Worm (Caenorhabditis elegans) whole organism, L2 larva: ENCODE data around the gene mps-4.

Experiments
- C34F6.9 ChIP-seq: fragments of 150-350 bp; optimal IDR thresholded peaks from 2 replicates; lab custom pipeline; 2014; ENCODE audit warnings: missing biosample characterization, missing genetic modification characterization
- F13H6.1 ChIP-seq: sonication (generic microtip); optimal IDR thresholded peaks from 2 replicates; lab custom pipeline; 2016; ENCODE audit warnings: missing genetic modification characterization, missing compliant biosample characterization
- R02D3.7 ChIP-seq: fragments of 150-350 bp; optimal IDR thresholded peaks from 2 replicates; lab custom pipeline; 2014; ENCODE audit warnings: missing biosample characterization, missing genetic modification characterization
- ZK546.5 ChIP-seq: sonication (generic microtip); optimal IDR thresholded peaks from 2 replicates; lab custom pipeline; 2017; ENCODE audit warnings: missing biosample characterization, missing genetic modification characterization
- alr-1 ChIP-seq: fragments of 150-350 bp; optimal IDR thresholded peaks from 2 replicates; lab custom pipeline; 2014; ENCODE audit warnings: missing biosample characterization, missing genetic modification characterization
- aly-2 ChIP-seq: fragments of 150-350 bp; optimal IDR thresholded peaks from 2 replicates; lab custom pipeline; 2014; ENCODE audit warnings: missing biosample characterization, missing genetic modification characterization
- ama-1 ChIP-seq: fragments of 150-350 bp; optimal IDR thresholded peaks from 2 replicates; lab custom pipeline; 2018; ENCODE audit warnings: inconsistent platforms
- blmp-1 ChIP-seq: sonication (generic microtip); optimal IDR thresholded peaks from 2 replicates; lab custom pipeline; 2017; ENCODE audit warnings: missing genetic modification characterization, mild to moderate bottlenecking, missing compliant biosample characterization, antibody characterized with exemption, moderate library complexity; ENCODE audit not compliant: insufficient read depth
- ceh-16 ChIP-seq: fragments of 150-350 bp; optimal IDR thresholded peaks from 2 replicates; lab custom pipeline; 2014; ENCODE audit warnings: missing biosample characterization, missing genetic modification characterization
- ceh-82 ChIP-seq: fragments of 150-350 bp; optimal IDR thresholded peaks from 2 replicates; lab custom pipeline; 2014; ENCODE audit warnings: missing biosample characterization, missing genetic modification characterization
- crh-2 ChIP-seq: sonication (generic microtip); optimal IDR thresholded peaks from 2 replicates; lab custom pipeline; 2017; ENCODE audit warnings: missing biosample characterization, missing genetic modification characterization
- dmd-4 ChIP-seq: sonication (generic microtip); optimal IDR thresholded peaks from 2 replicates; lab custom pipeline; 2017; ENCODE audit warnings: missing biosample characterization, missing genetic modification characterization
- egl-27 ChIP-seq: sonication (generic microtip); optimal IDR thresholded peaks from 3 replicates; lab custom pipeline; 2017; ENCODE audit warnings: missing biosample characterization, missing genetic modification reagents, missing genetic modification characterization
- elt-1 ChIP-seq: fragments of 150-350 bp; optimal IDR thresholded peaks from 2 replicates; lab custom pipeline; 2014; ENCODE audit warnings: missing biosample characterization, missing genetic modification characterization
- elt-3 ChIP-seq: sonication (generic microtip); optimal IDR thresholded peaks from 2 replicates; lab custom pipeline; 2017; ENCODE audit warnings: missing biosample characterization, missing genetic modification characterization
- fos-1 ChIP-seq: fragments of 150-350 bp; optimal IDR thresholded peaks from 2 replicates; lab custom pipeline; 2014; ENCODE audit warnings: missing biosample characterization, missing genetic modification characterization
- lin-11 ChIP-seq: fragments of 150-350 bp; sonication (generic microtip); optimal IDR thresholded peaks from 2 replicates; lab custom pipeline; 2014; ENCODE audit warnings: missing biosample characterization, missing genetic modification characterization, inconsistent platforms, mixed read lengths
- lin-13 ChIP-seq: fragments of 150-350 bp; optimal IDR thresholded peaks from 2 replicates; lab custom pipeline; 2014; ENCODE audit warnings: missing biosample characterization, missing genetic modification reagents, missing genetic modification characterization
- lin-39 ChIP-seq: fragments of 150-350 bp; optimal IDR thresholded peaks from 2 replicates; lab custom pipeline; 2014; ENCODE audit warnings: missing biosample characterization, missing genetic modification reagents, missing genetic modification characterization
- lsy-2 ChIP-seq, 2 experiments: fragments of 150-350 bp in 1 of 2; sonication (generic microtip) in 1 of 2; optimal IDR thresholded peaks; 2 replicates each; lab custom pipeline; 2014 to 2017; ENCODE audit warnings: missing biosample characterization in 2 of 2, missing genetic modification characterization in 2 of 2
- mab-5 ChIP-seq: fragments of 150-350 bp; optimal IDR thresholded peaks from 2 replicates; lab custom pipeline; 2014; ENCODE audit warnings: missing biosample characterization, missing genetic modification characterization
- mdl-1 ChIP-seq, 2 experiments: fragments of 150-350 bp in 1 of 2; sonication (generic microtip) in 1 of 2; optimal IDR thresholded peaks; 2 replicates each; lab custom pipeline; 2017; ENCODE audit warnings: missing biosample characterization in 2 of 2, missing genetic modification characterization in 2 of 2
- nhr-12 ChIP-seq: fragments of 150-350 bp; optimal IDR thresholded peaks from 2 replicates; lab custom pipeline; 2014; ENCODE audit warnings: missing biosample characterization, missing genetic modification characterization
- nhr-129 ChIP-seq: fragments of 150-350 bp; optimal IDR thresholded peaks from 2 replicates; lab custom pipeline; 2014; ENCODE audit warnings: missing biosample characterization, missing genetic modification characterization
- nhr-21 ChIP-seq: fragments of 150-350 bp; optimal IDR thresholded peaks from 2 replicates; lab custom pipeline; 2014; ENCODE audit warnings: missing biosample characterization, missing genetic modification characterization
- nhr-23 ChIP-seq: fragments of 150-350 bp; optimal IDR thresholded peaks from 2 replicates; lab custom pipeline; 2014; ENCODE audit warnings: missing biosample characterization, missing genetic modification reagents, missing genetic modification characterization
- nhr-237 ChIP-seq: fragments of 150-350 bp; optimal IDR thresholded peaks from 2 replicates; lab custom pipeline; 2014; ENCODE audit warnings: missing biosample characterization, missing genetic modification characterization
- nhr-25 ChIP-seq: fragments of 150-350 bp; sonication (generic microtip); optimal IDR thresholded peaks from 3 replicates; lab custom pipeline; 2014; ENCODE audit warnings: missing biosample characterization, missing genetic modification characterization
- nhr-6 ChIP-seq: fragments of 150-350 bp; optimal IDR thresholded peaks from 2 replicates; lab custom pipeline; 2014; ENCODE audit warnings: missing biosample characterization, missing genetic modification characterization
- nhr-77 ChIP-seq: fragments of 150-350 bp; optimal IDR thresholded peaks from 2 replicates; lab custom pipeline; 2014; ENCODE audit warnings: missing biosample characterization, missing genetic modification characterization
- sem-4 ChIP-seq: fragments of 150-350 bp; optimal IDR thresholded peaks from 2 replicates; lab custom pipeline; 2014; ENCODE audit warnings: missing biosample characterization, missing genetic modification reagents, missing genetic modification characterization
- sma-3 ChIP-seq: sonication (generic microtip); optimal IDR thresholded peaks from 2 replicates; lab custom pipeline; 2016; ENCODE audit warnings: missing genetic modification reagents, missing genetic modification characterization, missing compliant biosample characterization
- sma-9 ChIP-seq, 2 experiments: fragments of 150-350 bp in 1 of 2; sonication (generic microtip) in 1 of 2; optimal IDR thresholded peaks; 2 replicates each; lab custom pipeline; 2014 to 2016; ENCODE audit warnings: missing genetic modification characterization in 2 of 2, mild to moderate bottlenecking in 1 of 2, missing biosample characterization in 1 of 2, missing compliant biosample characterization in 1 of 2, missing genetic modification reagents in 1 of 2, moderate library complexity in 1 of 2
- snpc-4 ChIP-seq: fragments of 150-350 bp; optimal IDR thresholded peaks from 2 replicates; lab custom pipeline; 2014; ENCODE audit warnings: missing biosample characterization, missing genetic modification characterization
- unc-39 ChIP-seq: fragments of 150-350 bp; optimal IDR thresholded peaks from 2 replicates; lab custom pipeline; 2014; ENCODE audit warnings: missing biosample characterization, missing genetic modification characterization
- unc-55 ChIP-seq: fragments of 150-350 bp; sonication (generic microtip); optimal IDR thresholded peaks from 3 replicates; lab custom pipeline; 2014; ENCODE audit warnings: missing biosample characterization, missing genetic modification reagents, missing genetic modification characterization
- zag-1 ChIP-seq: fragments of 150-350 bp; optimal IDR thresholded peaks from 2 replicates; lab custom pipeline; 2014; ENCODE audit warnings: missing biosample characterization, missing genetic modification characterization
- ztf-11 ChIP-seq: sonication (generic microtip); optimal IDR thresholded peaks from 2 replicates; lab custom pipeline; 2017; ENCODE audit warnings: missing biosample characterization, missing genetic modification characterization

The mps-4 gene

DNA sequence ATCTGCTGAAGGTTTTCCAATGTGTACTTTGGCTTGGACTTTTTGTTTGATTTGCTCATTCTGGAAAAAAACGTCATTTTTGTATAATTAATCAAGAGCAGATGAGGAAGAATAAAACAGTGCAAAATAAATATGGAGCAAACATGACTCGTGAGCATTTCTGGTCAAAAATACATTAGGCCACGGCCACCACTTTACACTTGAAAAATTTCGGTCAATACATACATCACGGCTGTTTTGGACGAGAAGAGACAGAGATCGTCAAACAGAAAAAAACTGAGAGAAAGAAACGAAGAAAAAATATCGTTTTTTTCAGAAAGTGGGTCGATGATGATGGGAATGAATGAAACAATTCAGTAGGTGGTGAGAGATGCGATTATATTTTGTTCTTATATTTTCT lies 3.3 kb downstream of the mps-4 start, which contains the start of the genes F09G8.7 and crn-7:
Gene F09G8.7 (minus strand): TSS at position 60 of the 400 bp plus-strand sequence.
Gene crn-7 (plus strand): TSS at position 236 of the 400 bp plus-strand sequence.
- TF ChIP-seq dmd-4: no peak
- no peak for TF ChIP-seq mab-5 (tag; lab: Kevin White, UChicago)
- TF ChIP-seq ama-1 (lab: Kevin White, UChicago): no peak
- no peak for TF ChIP-seq crh-2
- no peak for TF ChIP-seq nhr-6 (tag; lab: Kevin White, UChicago)
- TF ChIP-seq aly-2: no peak
- TF ChIP-seq nhr-12 (tag; lab: Kevin White, UChicago): no peak
- TF ChIP-seq nhr-77 (tag; lab: Kevin White, UChicago): no peak
- peak; percentile 8 for TF ChIP-seq unc-55 (GFP tag; lab: Kevin White, UChicago)
- TF ChIP-seq nhr-129: peak; percentile 51
- TF ChIP-seq egl-27 (tag; lab: Kevin White, UChicago): no peak
- TF ChIP-seq F13H6.1 (tag; lab: Kevin White, UChicago): no peak
- no peak for TF ChIP-seq ZK546.5 (tag; lab: Kevin White, UChicago)
- TF ChIP-seq lin-13 (GFP tag; lab: Kevin White, UChicago): no peak
- TF ChIP-seq fos-1 (tag; lab: Kevin White, UChicago): peak; percentile 20
- TF ChIP-seq blmp-1 (tag; lab: Kevin White, UChicago): no peak
- TF ChIP-seq sem-4 (tag; lab: Kevin White, UChicago): no peak
- TF ChIP-seq lin-39 (tag; lab: Kevin White, UChicago): no peak
- peak; percentile 64 for TF ChIP-seq C34F6.9 (tag; lab: Kevin White, UChicago)
- TF ChIP-seq alr-1 (tag; lab: Kevin White, UChicago): no peak
- no peak for TF ChIP-seq ztf-11 (tag; lab: Kevin White, UChicago)
- TF ChIP-seq sma-3 (GFP tag; lab: Kevin White, UChicago): no peak
- TF ChIP-seq mdl-1 (tag; optimal IDR thresholded peaks at IDR 0.05; lab: Kevin White, UChicago): no peak
- TF ChIP-seq snpc-4 (tag; lab: Kevin White, UChicago): no peak
- no peak for TF ChIP-seq lin-11 (tag; lab: Kevin White, UChicago)
- TF ChIP-seq elt-1: no peak
- no peak for TF ChIP-seq zag-1 (tag; lab: Kevin White, UChicago)
- TF ChIP-seq unc-39 (tag; lab: Kevin White, UChicago): no peak
- TF ChIP-seq nhr-25: no peak
- TF ChIP-seq lsy-2 (tag; optimal IDR thresholded peaks at IDR 0.05; lab: Kevin White, UChicago): peak in 1 of 2 experiments; percentile 47
- TF ChIP-seq nhr-237: no peak
- no peak for TF ChIP-seq elt-3 (tag; lab: Kevin White, UChicago)
- no peak for TF ChIP-seq ceh-82 (tag; lab: Kevin White, UChicago)
- TF ChIP-seq sma-9 (GFP tag; optimal IDR thresholded peaks at IDR 0.05; lab: Kevin White, UChicago): no peak
- no peak for TF ChIP-seq sma-9 (tag; optimal IDR thresholded peaks at IDR 0.05; lab: Kevin White, UChicago)
- no peak for TF ChIP-seq R02D3.7 (tag; lab: Kevin White, UChicago)
- TF ChIP-seq, all 48 proteins: peak for 5

DNA sequence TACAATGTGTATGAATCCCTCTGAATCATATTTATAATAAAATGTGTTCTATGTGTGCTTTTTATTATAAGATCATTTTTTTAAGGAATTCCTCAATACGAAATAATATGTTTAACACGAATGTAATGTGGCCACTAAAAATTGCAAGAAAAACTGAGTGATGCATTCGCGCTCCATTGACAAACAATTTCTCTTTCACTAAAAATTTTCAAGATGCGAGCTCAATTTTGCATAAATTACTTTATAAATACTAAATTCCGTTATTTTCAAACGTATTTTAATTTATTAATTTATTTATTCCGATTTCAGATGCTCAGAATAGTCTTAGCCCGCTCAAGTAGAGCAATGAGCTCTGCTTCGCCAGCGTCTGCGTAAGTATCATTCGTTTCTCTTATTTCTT lies 5.8 kb downstream of the mps-4 start, which contains the start of gene mrps-9:
Gene mrps-9 (plus strand): TSS at position 310 of the 400 bp plus-strand sequence.
- TF ChIP-seq unc-55 (GFP tag; lab: Kevin White, UChicago) (peak; percentile 53), crh-2 (peak; percentile 8), sma-9 (GFP tag; optimal IDR thresholded peaks at IDR 0.05; lab: Kevin White, UChicago) (no peak), sma-9 (tag; optimal IDR thresholded peaks at IDR 0.05; lab: Kevin White, UChicago) (no peak), blmp-1 (tag; lab: Kevin White, UChicago) (peak; percentile 29), nhr-23 (no peak), nhr-77 (tag; lab: Kevin White, UChicago) (no peak)

DNA sequence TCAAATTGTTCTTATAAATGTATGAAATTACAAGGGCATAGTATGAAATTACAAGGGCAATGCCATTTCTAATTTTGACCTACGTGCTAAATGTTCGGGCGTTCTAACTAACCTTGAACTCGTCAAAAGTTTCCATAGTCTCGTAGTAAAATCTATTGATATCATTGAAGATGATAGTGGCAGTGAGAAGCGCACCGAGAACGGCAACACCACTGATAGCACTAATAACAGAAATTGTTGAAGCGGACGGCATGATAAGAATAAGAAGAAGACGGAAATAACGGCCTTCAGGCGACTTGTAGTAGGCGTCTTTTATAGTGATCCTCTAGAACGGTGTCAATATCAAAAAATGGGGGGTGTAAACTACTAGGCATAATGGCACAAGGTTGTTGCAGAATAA lies 8.2 kb downstream of the mps-4 start, which contains the start of gene col-91:
Gene col-91 (minus strand): TSS at position 288 of the 400 bp plus-strand sequence.
- peak; percentile 16 for TF ChIP-seq nhr-25
- TF ChIP-seq ceh-16 (tag; lab: Kevin White, UChicago): no peak
- TF ChIP-seq nhr-21 (tag; lab: Kevin White, UChicago): peak; percentile 1

DNA sequence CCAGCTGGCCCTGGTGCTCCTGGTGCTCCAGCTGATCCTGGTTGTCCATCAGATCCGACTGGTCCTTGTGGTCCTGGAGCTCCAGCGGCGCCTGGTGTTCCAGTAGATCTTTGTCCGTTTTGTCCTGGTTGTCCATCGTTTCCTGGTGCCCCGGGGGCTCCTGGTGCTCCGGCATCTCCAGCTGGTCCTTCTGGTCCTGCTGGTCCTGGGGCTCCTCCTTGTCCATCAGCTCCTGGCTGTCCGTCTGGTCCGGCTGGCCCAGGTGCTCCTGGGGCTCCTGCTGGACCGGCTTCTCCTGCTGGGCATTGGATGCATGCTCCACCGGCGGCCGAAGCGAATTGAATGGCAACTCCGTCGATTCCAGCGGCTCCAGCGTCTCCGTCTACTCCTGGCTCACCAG lies 9.0 kb downstream of the mps-4 start:
- no peak for TF ChIP-seq nhr-237
- TF ChIP-seq sma-3 (GFP tag; lab: Kevin White, UChicago): no peak
- no peak for TF ChIP-seq alr-1 (tag; lab: Kevin White, UChicago)
- no peak for TF ChIP-seq crh-2
- TF ChIP-seq egl-27 (tag; lab: Kevin White, UChicago): no peak
- TF ChIP-seq nhr-21 (tag; lab: Kevin White, UChicago): no peak
- TF ChIP-seq, all 48 proteins: peak for 0
